Worm (Caenorhabditis elegans) whole organism, L4 larva: ENCODE measurements around the gene mrps-11.

ENCODE experiments used
- egl-27 ChIP-seq: sonication (generic microtip); optimal IDR thresholded peaks from 3 replicates; lab custom pipeline; 2017; ENCODE audit warnings: missing biosample characterization, missing genetic modification reagents, missing genetic modification characterization
- nhr-11 ChIP-seq: fragments of 150-350 bp; optimal IDR thresholded peaks from 2 replicates; lab custom pipeline; 2014; ENCODE audit warnings: missing biosample characterization, missing genetic modification characterization
- rbr-2 ChIP-seq: sonication (generic microtip); optimal IDR thresholded peaks from 2 replicates; lab custom pipeline; 2016; ENCODE audit warnings: missing genotype, missing genetic modification characterization, missing compliant biosample characterization
- skn-1 ChIP-seq: fragments of 150-350 bp; optimal IDR thresholded peaks from 2 replicates; lab custom pipeline; 2014; ENCODE audit warnings: missing biosample characterization, missing genetic modification characterization
- unc-39 ChIP-seq: sonication (generic microtip); optimal IDR thresholded peaks from 2 replicates; lab custom pipeline; 2017; ENCODE audit warnings: missing biosample characterization, missing genetic modification characterization

DNA sequence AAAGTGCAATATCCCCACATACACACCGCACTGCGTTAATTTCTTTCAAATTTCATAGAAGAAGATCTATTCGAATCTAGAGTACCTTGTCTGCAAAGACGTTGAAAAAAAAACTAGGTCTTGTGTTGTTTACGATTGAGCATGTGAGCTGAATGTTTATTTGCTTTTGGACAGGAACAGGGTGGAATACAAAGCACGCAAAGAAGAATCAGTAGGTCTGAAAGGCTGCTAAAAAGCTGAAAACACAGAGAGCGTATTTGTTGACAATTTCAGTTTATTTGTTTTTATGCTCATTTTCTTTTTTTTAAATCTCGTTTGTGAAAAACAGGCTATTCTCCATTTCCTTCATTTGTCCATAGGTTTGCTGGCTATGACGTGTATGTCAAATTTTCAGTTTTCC lies 40.5 kb upstream of the mrps-11 start:
- TF ChIP-seq skn-1 (no peak), egl-27 (tag; lab: Kevin White, UChicago) (no peak), nhr-11 (tag; lab: Kevin White, UChicago) (no peak), rbr-2 (tag; lab: Kevin White, UChicago) (no peak), unc-39 (tag; lab: Kevin White, UChicago) (no peak)
